Worm (Caenorhabditis elegans) whole organism, mixed stage, embryonic: ENCODE measurements around the gene crn-5.
A peak's percentile ranks its signal among the peaks of the same experiment; 100 is the strongest.

ENCODE experiments used
- M03D4.4 ChIP-seq: sonication (generic microtip); optimal IDR thresholded peaks from 2 replicates; lab custom pipeline; 2017; ENCODE audit warnings: mild to moderate bottlenecking, missing genetic modification characterization, missing compliant biosample characterization
- bed-3 ChIP-seq: fragments of 200-800 bp; sonication (Bioruptor generic); optimal IDR thresholded peaks from 3 replicates; lab custom pipeline; 2018; ENCODE audit warnings: mild to moderate bottlenecking, missing genetic modification characterization, moderate library complexity, missing compliant biosample characterization
- blmp-1 ChIP-seq: fragments of 150-350 bp; optimal IDR thresholded peaks from 2 replicates; lab custom pipeline; 2014; ENCODE audit warnings: missing biosample characterization, missing genetic modification characterization
- ceh-39 ChIP-seq: fragments of 150-350 bp; optimal IDR thresholded peaks from 2 replicates; lab custom pipeline; 2014; ENCODE audit warnings: missing biosample characterization, missing genetic modification characterization
- ceh-43 ChIP-seq: fragments of 200-800 bp; sonication (Bioruptor generic); optimal IDR thresholded peaks from 2 replicates; lab custom pipeline; 2018; ENCODE audit warnings: mild to moderate bottlenecking, missing genetic modification characterization, moderate library complexity, missing compliant biosample characterization
- ceh-83 ChIP-seq: fragments of 200-800 bp; sonication (Bioruptor generic); optimal IDR thresholded peaks from 2 replicates; lab custom pipeline; 2018; ENCODE audit warnings: mild to moderate bottlenecking, missing genetic modification characterization, missing compliant biosample characterization
- ces-1 ChIP-seq: fragments of 150-350 bp; optimal IDR thresholded peaks from 2 replicates; lab custom pipeline; 2014; ENCODE audit warnings: missing biosample characterization, missing genetic modification reagents, missing genetic modification characterization
- cnd-1 ChIP-seq: fragments of 200-800 bp; sonication (Bioruptor generic); optimal IDR thresholded peaks from 2 replicates; lab custom pipeline; 2018; ENCODE audit warnings: mild to moderate bottlenecking, missing genetic modification characterization, missing compliant biosample characterization
- drap-1 ChIP-seq: fragments of 200-800 bp; sonication (Bioruptor generic); optimal IDR thresholded peaks from 3 replicates; lab custom pipeline; 2018; ENCODE audit warnings: mild to moderate bottlenecking, missing genetic modification characterization, missing compliant biosample characterization
- elt-3 ChIP-seq: fragments of 150-350 bp; optimal IDR thresholded peaks from 2 replicates; lab custom pipeline; 2014; ENCODE audit warnings: missing biosample characterization, missing genetic modification characterization
- flh-1 ChIP-seq: fragments of 200-800 bp; sonication (Bioruptor generic); optimal IDR thresholded peaks from 2 replicates; lab custom pipeline; 2018; ENCODE audit warnings: mild to moderate bottlenecking, missing genetic modification characterization, moderate library complexity, missing compliant biosample characterization
- hlh-1 ChIP-seq: fragments of 150-350 bp; optimal IDR thresholded peaks from 2 replicates; lab custom pipeline; 2014; ENCODE audit warnings: missing biosample characterization, missing genetic modification reagents, missing genetic modification characterization
- lin-13 ChIP-seq: fragments of 150-350 bp; optimal IDR thresholded peaks from 2 replicates; lab custom pipeline; 2014; ENCODE audit warnings: missing biosample characterization, missing genetic modification characterization
- lin-32 ChIP-seq: fragments of 200-800 bp; sonication (Bioruptor generic); optimal IDR thresholded peaks from 2 replicates; lab custom pipeline; 2018; ENCODE audit warnings: mild to moderate bottlenecking, missing genetic modification characterization, missing compliant biosample characterization
- lsy-2 ChIP-seq: fragments of 150-350 bp; optimal IDR thresholded peaks from 2 replicates; lab custom pipeline; 2014; ENCODE audit warnings: missing biosample characterization, missing genetic modification characterization
- mab-5 ChIP-seq: fragments of 150-350 bp; optimal IDR thresholded peaks from 2 replicates; lab custom pipeline; 2014; ENCODE audit warnings: missing biosample characterization, missing genetic modification characterization
- mls-2 ChIP-seq: sonication (generic microtip); optimal IDR thresholded peaks from 2 replicates; lab custom pipeline; 2016; ENCODE audit warnings: mild to moderate bottlenecking, missing genetic modification characterization, moderate library complexity, missing compliant biosample characterization
- nhr-2 ChIP-seq: fragments of 150-350 bp; optimal IDR thresholded peaks from 2 replicates; lab custom pipeline; 2014; ENCODE audit warnings: missing biosample characterization, missing genetic modification characterization
- nhr-237 ChIP-seq: fragments of 150-350 bp; optimal IDR thresholded peaks from 2 replicates; lab custom pipeline; 2014; ENCODE audit warnings: missing biosample characterization, missing genetic modification characterization
- nhr-76 ChIP-seq: sonication (generic microtip); optimal IDR thresholded peaks from 2 replicates; lab custom pipeline; 2017; ENCODE audit warnings: missing biosample characterization, missing genetic modification characterization
- pha-4 ChIP-seq: fragments of 150-350 bp; optimal IDR thresholded peaks from 2 replicates; lab custom pipeline; 2018; ENCODE audit warnings: missing biosample characterization, missing genetic modification reagents, missing genetic modification characterization
- sem-2 ChIP-seq: fragments of 200-800 bp; sonication (Bioruptor generic); optimal IDR thresholded peaks from 2 replicates; lab custom pipeline; 2018; ENCODE audit warnings: mild to moderate bottlenecking, missing genetic modification characterization, missing compliant biosample characterization
- snpc-4 ChIP-seq: fragments of 150-350 bp; optimal IDR thresholded peaks from 2 replicates; lab custom pipeline; 2014; ENCODE audit warnings: missing biosample characterization, missing genetic modification characterization
- sptf-1 ChIP-seq: sonication (generic microtip); optimal IDR thresholded peaks from 2 replicates; lab custom pipeline; 2017; ENCODE audit warnings: mild to moderate bottlenecking, missing genetic modification characterization, moderate library complexity, missing compliant biosample characterization
- tbx-8 ChIP-seq: fragments of 200-800 bp; sonication (Bioruptor generic); optimal IDR thresholded peaks from 2 replicates; lab custom pipeline; 2018; ENCODE audit warnings: mild to moderate bottlenecking, missing genetic modification characterization, moderate library complexity, missing compliant biosample characterization
- unc-120 ChIP-seq: sonication (generic microtip); optimal IDR thresholded peaks from 2 replicates; lab custom pipeline; 2017; ENCODE audit warnings: missing genetic modification characterization, missing compliant biosample characterization; ENCODE audit not compliant: poor library complexity, severe bottlenecking
- unc-39 ChIP-seq: fragments of 150-350 bp; optimal IDR thresholded peaks from 2 replicates; lab custom pipeline; 2014; ENCODE audit warnings: missing biosample characterization, missing genetic modification characterization
- unc-62 ChIP-seq: fragments of 150-350 bp; optimal IDR thresholded peaks from 2 replicates; lab custom pipeline; 2014; ENCODE audit warnings: missing biosample characterization, missing genetic modification reagents, missing genetic modification characterization
- zip-8 ChIP-seq: fragments of 150-350 bp; optimal IDR thresholded peaks from 2 replicates; lab custom pipeline; 2014; ENCODE audit warnings: missing biosample characterization, missing genetic modification characterization

crn-5 gene

DNA sequence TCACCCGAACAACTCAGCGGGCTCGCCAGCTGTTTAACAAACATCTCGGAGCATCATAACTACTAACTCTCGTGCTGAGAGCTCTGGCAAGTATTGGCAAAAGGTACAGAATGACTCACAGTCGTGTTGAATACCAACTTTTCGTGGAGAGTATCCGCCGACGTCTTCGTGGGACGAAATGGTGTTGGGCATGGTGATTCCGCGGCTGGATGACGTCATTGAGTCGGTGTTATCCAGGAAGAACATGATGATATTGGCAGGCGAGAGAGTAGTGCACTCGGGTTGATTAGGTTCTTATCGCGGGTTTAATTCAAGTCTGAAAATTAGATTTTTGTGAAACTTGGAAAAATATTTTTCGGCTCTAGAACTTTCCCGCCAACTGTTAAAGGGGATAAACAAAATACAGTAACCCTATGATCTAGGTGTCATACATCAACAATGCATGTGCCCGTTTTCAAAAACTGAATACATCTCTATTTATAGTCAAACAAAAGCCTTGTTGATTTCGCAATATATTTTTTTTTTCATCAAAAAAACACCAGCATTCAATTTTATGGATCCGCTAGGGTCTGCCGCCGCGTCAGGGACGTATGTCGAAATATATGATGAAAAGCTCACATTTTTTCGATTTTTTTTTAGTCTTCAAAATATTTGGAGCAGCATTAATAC is 39.0 kb upstream of the crn-5 start:
- TF ChIP-seq lin-13 (tag; lab: Kevin White, UChicago) (no peak), zip-8 (tag; lab: Kevin White, UChicago) (peak; percentile 9), hlh-1 (tag; lab: Kevin White, UChicago) (peak; percentile 15)

DNA sequence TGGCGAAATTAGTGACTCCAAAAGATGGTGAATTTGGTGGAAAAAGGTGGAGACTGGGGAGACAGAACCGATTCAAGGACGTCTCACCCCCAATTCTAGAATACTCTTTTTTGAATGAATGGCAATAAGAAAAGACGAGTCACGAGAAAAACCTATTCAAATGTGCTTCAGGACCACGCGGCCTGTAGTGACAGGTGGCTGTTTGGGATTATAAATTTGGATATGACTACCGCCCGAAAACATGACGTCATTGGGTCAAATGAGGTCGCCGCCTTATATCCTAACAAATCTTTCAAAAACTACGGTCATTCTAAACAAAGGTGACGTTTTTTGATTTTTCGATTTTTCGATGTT is 38.5 kb upstream of the crn-5 start:
- TF ChIP-seq nhr-2 (tag; lab: Kevin White, UChicago), result peak; percentile 71
- peak; percentile 82 for TF ChIP-seq lin-32 (GFP tag; lab: Kevin White, UChicago)
- no peak for TF ChIP-seq ceh-39 (tag; lab: Kevin White, UChicago)
- TF ChIP-seq bed-3, result no peak
- no peak for TF ChIP-seq ces-1 (GFP tag; lab: Kevin White, UChicago)
- peak; percentile 40 for TF ChIP-seq cnd-1
- TF ChIP-seq nhr-76 (tag; lab: Kevin White, UChicago), result no peak
- peak; percentile 50 for TF ChIP-seq zip-8 (tag; lab: Kevin White, UChicago)
- TF ChIP-seq unc-62, result peak; percentile 5
- no peak for TF ChIP-seq unc-120
- TF ChIP-seq M03D4.4 (tag; lab: Kevin White, UChicago), result no peak

DNA sequence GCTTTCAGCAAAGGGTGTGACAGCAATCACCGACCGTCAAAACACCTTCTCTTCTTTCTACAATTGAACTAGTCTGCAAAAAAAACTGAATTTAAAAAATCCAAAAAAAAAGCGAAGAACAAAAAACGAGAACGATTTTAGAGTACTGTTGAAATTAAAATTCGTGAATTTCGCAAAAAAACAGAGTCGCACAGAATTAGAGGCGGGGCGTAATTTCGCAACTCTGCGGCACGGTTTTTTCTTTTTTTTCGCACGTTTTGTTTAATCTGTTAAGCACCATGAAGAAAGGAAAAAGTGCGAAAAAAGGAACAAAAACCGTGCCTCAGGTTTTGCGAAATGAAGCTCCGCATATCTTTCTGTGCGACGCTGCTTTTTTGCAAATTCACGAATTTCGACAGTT is 37.6 kb upstream of the crn-5 start, which contains the start of gene mnk-1:
Gene mnk-1, minus strand, starts transcription at position 73 of the 400 bp plus-strand sequence.
- TF ChIP-seq drap-1 (GFP tag; lab: Kevin White, UChicago), result no peak
- no peak for TF ChIP-seq unc-39 (tag; lab: Kevin White, UChicago)
- TF ChIP-seq ceh-39 (tag; lab: Kevin White, UChicago), result no peak

DNA sequence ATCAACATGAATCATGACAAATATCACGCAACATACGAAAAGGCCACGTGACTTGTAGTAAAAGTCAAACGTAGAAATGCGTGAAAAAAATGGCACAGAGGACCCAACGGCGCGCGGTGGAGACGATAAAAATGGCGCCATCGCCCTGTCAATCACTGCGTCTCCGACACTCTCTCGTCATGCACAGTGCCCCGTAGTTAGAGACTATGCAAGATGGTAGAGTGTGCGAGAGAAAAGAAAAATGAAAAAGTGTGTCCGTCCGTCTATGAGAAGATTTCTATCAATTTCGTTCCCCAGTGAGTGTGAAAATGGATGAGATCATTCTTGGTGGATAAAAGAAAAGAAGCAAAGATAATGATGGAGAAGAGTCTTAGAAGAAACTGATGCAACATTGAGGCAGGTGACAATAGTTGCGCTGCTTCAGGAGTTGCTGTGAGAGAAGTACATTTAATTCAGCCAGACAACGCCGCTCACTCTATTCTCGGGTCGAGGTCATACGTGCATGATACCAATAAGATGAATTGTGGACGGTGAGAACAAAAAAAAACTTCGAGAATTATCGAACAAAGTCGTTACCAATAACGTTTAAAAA is 37.0 kb upstream of the crn-5 start:
- TF ChIP-seq elt-3 (tag; lab: Kevin White, UChicago) (no peak), sptf-1 (tag; lab: Kevin White, UChicago) (peak; percentile 20), flh-1 (no peak), drap-1 (GFP tag; lab: Kevin White, UChicago) (no peak), nhr-76 (tag; lab: Kevin White, UChicago) (no peak), lin-13 (tag; lab: Kevin White, UChicago) (no peak), bed-3 (no peak), mls-2 (tag; lab: Kevin White, UChicago) (no peak), unc-120 (peak; percentile 70), ceh-43 (GFP tag; lab: Kevin White, UChicago) (no peak), lin-32 (GFP tag; lab: Kevin White, UChicago) (no peak), unc-62 (peak; percentile 80), ceh-83 (no peak), ces-1 (GFP tag; lab: Kevin White, UChicago) (no peak), sem-2 (GFP tag; lab: Kevin White, UChicago) (no peak), hlh-1 (tag; lab: Kevin White, UChicago) (peak; percentile 37), unc-39 (tag; lab: Kevin White, UChicago) (no peak)

DNA sequence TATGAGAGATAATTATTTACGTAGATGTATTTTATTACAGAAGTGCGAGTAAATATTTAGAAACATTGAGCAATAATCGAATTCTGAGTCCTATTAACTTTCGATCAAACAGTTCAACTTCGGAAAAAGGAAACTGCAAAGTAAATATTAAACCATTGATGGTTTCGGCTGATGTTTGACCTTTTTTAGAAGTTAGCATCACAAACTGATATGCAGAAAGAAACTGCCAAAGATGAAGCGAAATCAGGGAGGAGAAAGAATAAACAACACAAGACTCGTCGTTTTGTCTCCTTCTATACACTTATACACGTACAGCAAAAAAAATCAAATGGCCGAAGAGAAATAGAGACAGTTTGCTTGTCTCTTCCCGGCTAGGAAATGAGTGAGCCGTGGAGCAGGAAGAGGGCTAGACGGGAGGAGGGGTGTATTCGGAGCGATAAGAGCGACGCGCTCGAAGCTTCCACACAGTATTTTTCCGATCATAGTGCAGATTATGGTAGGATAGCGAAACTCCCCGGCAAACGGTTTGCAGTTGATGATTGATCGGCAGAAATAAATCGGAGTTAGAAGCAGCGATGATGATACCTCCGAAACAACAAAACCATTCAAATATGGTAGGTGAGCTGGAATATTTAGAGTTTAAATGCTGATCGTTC is 35.9 kb upstream of the crn-5 start:
- TF ChIP-seq nhr-2 (tag; lab: Kevin White, UChicago) (no peak), mls-2 (tag; lab: Kevin White, UChicago) (no peak), pha-4 (no peak), cnd-1 (no peak), mab-5 (tag; lab: Kevin White, UChicago) (no peak), nhr-237 (tag; lab: Kevin White, UChicago) (no peak), blmp-1 (tag; lab: Kevin White, UChicago) (no peak), tbx-8 (GFP tag; lab: Kevin White, UChicago) (no peak), snpc-4 (no peak), ceh-39 (tag; lab: Kevin White, UChicago) (no peak), lsy-2 (no peak)
